Worm (Caenorhabditis elegans): ENCODE results near the gene rer-1.

Gene rer-1

DNA sequence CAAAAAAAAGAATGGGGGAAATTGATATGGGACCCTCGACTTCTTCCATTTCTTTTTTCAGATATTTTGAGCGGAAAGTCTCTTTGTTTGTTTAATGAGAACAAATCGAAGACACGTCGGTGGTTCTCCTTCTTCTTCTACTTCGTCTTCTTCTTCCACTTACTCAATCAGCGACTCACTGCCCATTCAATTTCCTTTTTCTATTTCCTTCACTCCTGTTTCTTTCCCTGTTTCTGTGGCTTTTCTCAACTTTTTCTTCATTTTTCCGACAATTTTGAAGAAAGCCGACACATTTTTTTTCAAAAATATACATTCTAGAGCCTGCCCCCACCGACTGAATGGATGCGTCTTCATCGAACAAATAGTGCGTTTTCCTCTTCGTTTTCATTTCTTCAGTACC lies 24.7 kb downstream of the rer-1 start, which contains the start of gene F46C5.4:
F46C5.4 (plus strand) TSS at position 222 of the 400 bp plus-strand sequence.
- TF ChIP-seq madf-3 (GFP tag; IDR thresholded peaks at IDR 0.05), result no peak
- no peak for TF ChIP-seq bed-2 (GFP tag; IDR thresholded peaks at IDR 0.05)
- TF ChIP-seq B0336.3 (GFP tag; IDR thresholded peaks at IDR 0.05), result no peak
- TF ChIP-seq let-607 (tag; optimal IDR thresholded peaks at IDR 0.05), result no peak
- no peak for TF ChIP-seq ztf-3 (GFP tag; optimal IDR thresholded peaks at IDR 0.05)
- TF ChIP-seq die-1 (tag; optimal IDR thresholded peaks at IDR 0.05), result no peak
- no peak for TF ChIP-seq athp-1 (tag; optimal IDR thresholded peaks at IDR 0.05)
- TF ChIP-seq B0019.2 (GFP tag; conservative IDR thresholded peaks at IDR 0.05), result no peak
- TF ChIP-seq F37B4.10 (GFP tag; IDR thresholded peaks at IDR 0.05), result no peak
- TF ChIP-seq zim-3 (tag; optimal IDR thresholded peaks at IDR 0.05), result no peak
- no peak for TF ChIP-seq lsy-27 (tag; optimal IDR thresholded peaks at IDR 0.05; ENCODE audit: borderline replicate concordance, insufficient read depth)
- TF ChIP-seq K11D2.4 (GFP tag; IDR thresholded peaks at IDR 0.05), result no peak
- no peak for TF ChIP-seq ceh-91 (GFP tag; IDR thresholded peaks at IDR 0.05)
- TF ChIP-seq nhr-120 (GFP tag; IDR thresholded peaks at IDR 0.05), result no peak

DNA sequence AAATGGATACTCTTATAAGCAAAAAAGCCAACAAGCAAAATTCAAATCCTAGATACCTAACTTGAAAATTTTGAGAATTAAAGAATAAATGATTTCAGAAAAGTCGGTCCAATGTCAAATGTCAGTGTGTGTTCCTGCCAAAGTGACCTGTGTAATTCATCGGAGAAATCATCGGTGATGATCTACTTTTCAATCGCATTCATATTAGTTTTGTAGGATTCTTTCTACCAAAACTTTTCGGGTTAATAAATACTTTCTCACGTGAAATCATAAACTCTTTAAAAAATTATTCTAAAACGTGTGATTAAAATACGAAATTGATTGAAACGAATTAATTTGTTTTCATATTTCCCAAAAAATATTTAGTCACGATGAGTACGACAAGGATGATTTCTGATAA lies 27.9 kb downstream of the rer-1 start, which contains the start of gene F46C5.7:
F46C5.7 (plus strand) TSS at position 301 of the 400 bp plus-strand sequence.
- TF ChIP-seq dpl-1 (GFP tag; optimal IDR thresholded peaks at IDR 0.05) (no peak), rpc-1 (optimal IDR thresholded peaks at IDR 0.05) (no peak), rpc-1 (tag; optimal IDR thresholded peaks at IDR 0.05) (no peak), madf-3 (GFP tag; IDR thresholded peaks at IDR 0.05) (no peak), T26A5.8 (tag; optimal IDR thresholded peaks at IDR 0.05) (no peak), egl-44 (GFP tag; IDR thresholded peaks at IDR 0.05) (no peak), dpff-1 (tag; optimal IDR thresholded peaks at IDR 0.05) (no peak), F33H1.4 (GFP tag; IDR thresholded peaks at IDR 0.05) (no peak), Y95B8A.8 (GFP tag; IDR thresholded peaks at IDR 0.05) (no peak), ceh-100 (GFP tag; IDR thresholded peaks at IDR 0.05) (no peak), lin-35 (GFP tag; optimal IDR thresholded peaks at IDR 0.05) (no peak), nhr-27 (tag; optimal IDR thresholded peaks at IDR 0.05) (no peak), rec-8 (tag; optimal IDR thresholded peaks at IDR 0.05) (no peak), mcd-1 (GFP tag; IDR thresholded peaks at IDR 0.05) (no peak), ets-4 (GFP tag; optimal IDR thresholded peaks at IDR 0.05) (no peak), atf-7 (tag; optimal IDR thresholded peaks at IDR 0.05) (no peak), hrde-1 (tag; optimal IDR thresholded peaks at IDR 0.05; ENCODE audit: borderline replicate concordance) (no peak), ztf-26 (tag; optimal IDR thresholded peaks at IDR 0.05) (no peak), snpc-3.4 (tag; optimal IDR thresholded peaks at IDR 0.05) (no peak)

DNA sequence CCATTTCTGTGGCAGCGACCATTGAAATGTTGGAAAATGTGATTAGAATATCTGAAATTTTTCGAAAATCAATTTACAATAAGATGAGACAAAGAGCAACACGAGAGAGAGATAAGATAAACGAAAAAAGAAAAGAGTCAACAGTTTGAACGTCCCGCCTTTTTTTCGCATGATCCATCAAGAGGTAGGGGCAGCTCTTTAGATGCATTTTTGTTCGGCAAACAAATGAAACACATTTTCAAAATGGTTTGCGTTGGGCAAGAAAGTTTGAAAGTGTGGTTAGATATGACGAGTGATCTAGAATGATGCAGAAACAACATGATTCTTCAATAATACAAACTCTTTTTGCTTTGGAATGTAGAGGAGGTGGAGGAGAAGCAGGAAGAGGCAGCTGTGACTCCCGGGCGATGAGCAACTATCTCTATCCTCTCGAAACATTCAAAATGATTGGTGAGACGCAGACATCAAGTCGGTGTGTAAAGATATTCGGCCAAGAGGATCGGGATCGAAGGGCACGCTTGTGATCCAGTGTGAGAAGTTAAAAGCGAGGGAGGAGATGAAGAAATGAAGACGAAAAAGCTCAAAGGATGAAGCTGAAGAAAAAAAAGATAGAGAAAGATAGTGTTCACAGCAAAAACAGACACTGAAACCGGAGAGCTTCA lies 33.4 kb downstream of the rer-1 start, which contains the start of gene F46C5.6:
F46C5.6 (minus strand) TSS at position 51 of the 662 bp plus-strand sequence.
- TF ChIP-seq K11D2.4 (GFP tag; IDR thresholded peaks at IDR 0.05), result no peak
- no peak for TF ChIP-seq C17E4.6 (GFP tag; IDR thresholded peaks at IDR 0.05)
- no peak for TF ChIP-seq aptf-2 (GFP tag; conservative IDR thresholded peaks at IDR 0.05)
- TF ChIP-seq madf-6 (GFP tag; IDR thresholded peaks at IDR 0.05), result no peak
